Worm (Caenorhabditis elegans) whole organism, young adult: Measurements from ENCODE around the gene peb-1.

Experiments used
- B0261.1 ChIP-seq: sonication (generic microtip); optimal IDR thresholded peaks from 2 replicates; lab custom pipeline; 2016; ENCODE audit warnings: mild to moderate bottlenecking, missing genetic modification characterization, moderate library complexity, missing compliant biosample characterization
- F10E7.11 ChIP-seq: sonication (generic microtip); optimal IDR thresholded peaks from 2 replicates; lab custom pipeline; 2017; ENCODE audit warnings: mild to moderate bottlenecking, missing genetic modification characterization, moderate library complexity, missing compliant biosample characterization
- F23B12.7 ChIP-seq: sonication (generic microtip); optimal IDR thresholded peaks from 2 replicates; lab custom pipeline; 2017; ENCODE audit warnings: missing genetic modification characterization, mild to moderate bottlenecking, missing compliant biosample characterization, antibody characterized with exemption, moderate library complexity; ENCODE audit not compliant: insufficient read depth
- F57A8.1 ChIP-seq: fragments of 200-800 bp; sonication (Bioruptor generic); optimal IDR thresholded peaks from 2 replicates; lab custom pipeline; 2018; ENCODE audit warnings: mild to moderate bottlenecking, missing genetic modification characterization, moderate library complexity, missing compliant biosample characterization
- K11D2.4 ChIP-seq: fragments of 200-800 bp; sonication (Bioruptor generic); IDR thresholded peaks from 2 replicates; pipeline ENCODE4 v1.3.6; 2022; ENCODE audit warnings: missing genetic modification reagents, missing genetic modification characterization, missing compliant biosample characterization
- K12H6.12 ChIP-seq: fragments of 200-800 bp; sonication (Bioruptor generic); optimal IDR thresholded peaks from 2 replicates; lab custom pipeline; 2018; ENCODE audit warnings: mild to moderate bottlenecking, missing genetic modification characterization, missing compliant biosample characterization
- Y67H2A.10 ChIP-seq: fragments of 200-800 bp; sonication (Bioruptor generic); conservative IDR thresholded peaks from 2 replicates; pipeline ENCODE4 v1.3.6; 2022; ENCODE audit warnings: missing genetic modification reagents, missing genetic modification characterization, missing compliant biosample characterization
- Y79H2A.3 ChIP-seq: fragments of 200-800 bp; sonication (Bioruptor generic); conservative IDR thresholded peaks from 2 replicates; pipeline ENCODE4 v1.3.6; 2022; ENCODE audit warnings: missing genetic modification reagents, missing genetic modification characterization, missing compliant biosample characterization
- Y95B8A.8 ChIP-seq: fragments of 200-800 bp; sonication (Bioruptor generic); IDR thresholded peaks from 2 replicates; pipeline ENCODE4 v1.3.6; 2022; ENCODE audit warnings: missing genetic modification reagents, missing genetic modification characterization, missing compliant biosample characterization
- ZK185.1 ChIP-seq: sonication (generic microtip); optimal IDR thresholded peaks from 2 replicates; lab custom pipeline; 2016; ENCODE audit warnings: mild to moderate bottlenecking, missing genetic modification characterization, missing compliant biosample characterization; ENCODE audit not compliant: poor library complexity, severe bottlenecking
- akir-1 ChIP-seq: fragments of 200-800 bp; sonication (Bioruptor generic); optimal IDR thresholded peaks from 2 replicates; lab custom pipeline; 2018; ENCODE audit warnings: mild to moderate bottlenecking, missing genetic modification characterization, moderate library complexity, missing compliant biosample characterization
- aptf-3 ChIP-seq: fragments of 200-800 bp; sonication (Bioruptor generic); IDR thresholded peaks from 2 replicates; pipeline ENCODE4 v1.3.6; 2022; ENCODE audit warnings: missing genetic modification characterization, missing compliant biosample characterization
- bed-2 ChIP-seq: fragments of 200-800 bp; sonication (Bioruptor generic); IDR thresholded peaks from 2 replicates; pipeline ENCODE4 v1.3.6; 2022; ENCODE audit warnings: missing genetic modification reagents, missing genetic modification characterization, missing compliant biosample characterization
- ccch-3 ChIP-seq: fragments of 200-800 bp; sonication (Bioruptor generic); optimal IDR thresholded peaks from 2 replicates; lab custom pipeline; 2018; ENCODE audit warnings: mild to moderate bottlenecking, missing genetic modification characterization, missing compliant biosample characterization
- cebp-1 ChIP-seq, 2 experiments: fragments of 200-800 bp in 1 of 2; sonication (Bioruptor generic) in 1 of 2; sonication (generic microtip) in 1 of 2; IDR thresholded peaks in 1 of 2; optimal IDR thresholded peaks in 1 of 2; 2 replicates each; pipeline versions ENCODE4 v1.3.6 to Lab custom; 2017 to 2022; ENCODE audit warnings: missing compliant biosample characterization in 2 of 2, missing genetic modification characterization in 2 of 2, mild to moderate bottlenecking in 1 of 2, missing genetic modification reagents in 1 of 2, moderate library complexity in 1 of 2
- ceh-27 ChIP-seq: fragments of 200-800 bp; sonication (Bioruptor generic); optimal IDR thresholded peaks from 2 replicates; lab custom pipeline; 2018; ENCODE audit warnings: mild to moderate bottlenecking, missing genetic modification characterization, moderate library complexity, missing compliant biosample characterization
- ceh-40 ChIP-seq: fragments of 200-800 bp; sonication (Bioruptor generic); IDR thresholded peaks from 2 replicates; pipeline ENCODE4 v1.3.6; 2022; ENCODE audit warnings: missing genetic modification characterization, missing compliant biosample characterization
- ceh-91 ChIP-seq: fragments of 200-800 bp; sonication (Bioruptor generic); IDR thresholded peaks from 2 replicates; pipeline ENCODE4 v1.3.6; 2022; ENCODE audit warnings: missing genetic modification reagents, missing genetic modification characterization, missing compliant biosample characterization
- dox-1 ChIP-seq: fragments of 200-800 bp; sonication (Bioruptor generic); IDR thresholded peaks from 2 replicates; pipeline ENCODE4 v1.3.6; 2022; ENCODE audit warnings: missing genetic modification reagents, missing genetic modification characterization, missing compliant biosample characterization
- dpff-1 ChIP-seq: sonication (generic microtip); optimal IDR thresholded peaks from 2 replicates; lab custom pipeline; 2017; ENCODE audit warnings: mild to moderate bottlenecking, missing genetic modification characterization, missing compliant biosample characterization
- egl-44 ChIP-seq: fragments of 200-800 bp; sonication (Bioruptor generic); IDR thresholded peaks from 2 replicates; pipeline ENCODE4 v1.3.6; 2022; ENCODE audit warnings: missing genetic modification reagents, missing genetic modification characterization, missing compliant biosample characterization
- egrh-3 ChIP-seq: fragments of 200-800 bp; sonication (Bioruptor generic); IDR thresholded peaks from 2 replicates; pipeline ENCODE4 v1.3.6; 2022; ENCODE audit warnings: missing genetic modification reagents, missing genetic modification characterization, missing compliant biosample characterization
- fkh-3 ChIP-seq: sonication (generic microtip); optimal IDR thresholded peaks from 2 replicates; lab custom pipeline; 2016; ENCODE audit warnings: mild to moderate bottlenecking, missing genetic modification characterization, missing compliant biosample characterization
- hmg-1.2 ChIP-seq: fragments of 200-800 bp; sonication (Bioruptor generic); IDR thresholded peaks from 2 replicates; pipeline ENCODE4 v1.3.6; 2022; ENCODE audit warnings: missing genetic modification reagents, missing genetic modification characterization, missing compliant biosample characterization
- hrde-1 ChIP-seq: sonication (generic microtip); optimal IDR thresholded peaks from 2 replicates; lab custom pipeline; 2016; ENCODE audit warnings: missing genetic modification characterization, mild to moderate bottlenecking, missing compliant biosample characterization, moderate library complexity, missing genotype, missing genetic modification reagents, borderline replicate concordance
- let-607 ChIP-seq, 2 experiments: fragments of 200-800 bp in 1 of 2; sonication (Bioruptor generic) in 1 of 2; sonication (generic microtip) in 1 of 2; optimal IDR thresholded peaks; 2 replicates each; lab custom pipeline; 2016 to 2018; ENCODE audit warnings: mild to moderate bottlenecking in 2 of 2, missing compliant biosample characterization in 2 of 2, missing genetic modification characterization in 2 of 2, moderate library complexity in 2 of 2, missing genotype in 1 of 2
- lin-26 ChIP-seq: fragments of 200-800 bp; sonication (Bioruptor generic); IDR thresholded peaks from 2 replicates; pipeline ENCODE4 v1.3.6; 2022; ENCODE audit warnings: missing genetic modification reagents, missing genetic modification characterization, missing compliant biosample characterization
- lin-40 ChIP-seq: sonication (generic microtip); optimal IDR thresholded peaks from 2 replicates; lab custom pipeline; 2016; ENCODE audit warnings: missing genetic modification characterization, mild to moderate bottlenecking, missing compliant biosample characterization, missing genotype, missing genetic modification reagents
- lsl-1 ChIP-seq: fragments of 200-800 bp; sonication (Bioruptor generic); optimal IDR thresholded peaks from 2 replicates; lab custom pipeline; 2018; ENCODE audit warnings: mild to moderate bottlenecking, missing genetic modification characterization, moderate library complexity, missing compliant biosample characterization
- mel-28 ChIP-seq: sonication (generic microtip); optimal IDR thresholded peaks from 2 replicates; lab custom pipeline; 2016; ENCODE audit warnings: borderline replicate concordance, mild to moderate bottlenecking, missing genetic modification characterization, missing compliant biosample characterization
- mxl-1 ChIP-seq: sonication (generic microtip); optimal IDR thresholded peaks from 2 replicates; lab custom pipeline; 2016; ENCODE audit warnings: missing genetic modification characterization, missing compliant biosample characterization
- nfya-2 ChIP-seq: fragments of 200-800 bp; sonication (Bioruptor generic); IDR thresholded peaks from 2 replicates; pipeline ENCODE4 v1.3.6; 2022; ENCODE audit warnings: missing genetic modification reagents, missing genetic modification characterization, missing compliant biosample characterization
- nhr-120 ChIP-seq: fragments of 200-800 bp; sonication (Bioruptor generic); IDR thresholded peaks from 2 replicates; pipeline ENCODE4 v1.3.6; 2022; ENCODE audit warnings: missing genetic modification characterization, missing compliant biosample characterization
- pbrm-1 ChIP-seq: fragments of 200-800 bp; sonication (Bioruptor generic); IDR thresholded peaks from 2 replicates; pipeline ENCODE4 v1.3.6; 2022; ENCODE audit warnings: missing genetic modification reagents, missing genetic modification characterization, missing compliant biosample characterization
- repo-1 ChIP-seq: sonication (generic microtip); optimal IDR thresholded peaks from 2 replicates; lab custom pipeline; 2017; ENCODE audit warnings: mild to moderate bottlenecking, missing genetic modification characterization, missing compliant biosample characterization
- sea-2 ChIP-seq: fragments of 200-800 bp; sonication (Bioruptor generic); IDR thresholded peaks from 2 replicates; pipeline ENCODE4 v1.3.6; 2022; ENCODE audit warnings: missing genetic modification characterization, missing compliant biosample characterization
- snpc-1.1 ChIP-seq: sonication (generic microtip); optimal IDR thresholded peaks from 2 replicates; lab custom pipeline; 2017; ENCODE audit warnings: missing genetic modification characterization, mild to moderate bottlenecking, missing compliant biosample characterization, antibody characterized with exemption, moderate library complexity, missing genotype, missing genetic modification reagents; ENCODE audit not compliant: insufficient read depth
- snpc-4 ChIP-seq, 5 experiments: fragments of 150-350 bp in 1 of 5; sonication (generic microtip) in 4 of 5; optimal IDR thresholded peaks; 2 replicates each; lab custom pipeline; 2014 to 2018; ENCODE audit warnings: missing genetic modification characterization in 5 of 5, missing biosample characterization in 3 of 5, antibody characterized with exemption in 2 of 5, mild to moderate bottlenecking in 2 of 5, missing compliant biosample characterization in 2 of 5, missing genotype in 2 of 5, moderate library complexity in 2 of 5, missing genetic modification reagents in 1 of 5
- somi-1 ChIP-seq: fragments of 200-800 bp; sonication (Bioruptor generic); optimal IDR thresholded peaks from 2 replicates; lab custom pipeline; 2018; ENCODE audit warnings: mild to moderate bottlenecking, missing genetic modification characterization, missing compliant biosample characterization
- sptf-2 ChIP-seq: fragments of 200-800 bp; sonication (Bioruptor generic); optimal IDR thresholded peaks from 2 replicates; lab custom pipeline; 2018; ENCODE audit warnings: mild to moderate bottlenecking, missing genetic modification characterization, missing compliant biosample characterization
- tlf-1 ChIP-seq: fragments of 200-800 bp; sonication (Bioruptor generic); optimal IDR thresholded peaks from 2 replicates; lab custom pipeline; 2018; ENCODE audit warnings: mild to moderate bottlenecking, missing genetic modification characterization, missing compliant biosample characterization
- xnd-1 ChIP-seq: sonication (generic microtip); optimal IDR thresholded peaks from 2 replicates; lab custom pipeline; 2016; ENCODE audit warnings: missing genotype, missing genetic modification reagents, missing genetic modification characterization, missing compliant biosample characterization
- ztf-18 ChIP-seq: sonication (generic microtip); optimal IDR thresholded peaks from 2 replicates; lab custom pipeline; 2016; ENCODE audit warnings: missing genotype, mild to moderate bottlenecking, missing genetic modification characterization, missing compliant biosample characterization
- ztf-22 ChIP-seq: fragments of 200-800 bp; sonication (Bioruptor generic); optimal IDR thresholded peaks from 2 replicates; lab custom pipeline; 2018; ENCODE audit warnings: mild to moderate bottlenecking, missing genetic modification characterization, moderate library complexity, missing compliant biosample characterization
- ztf-3 ChIP-seq: fragments of 200-800 bp; sonication (Bioruptor generic); optimal IDR thresholded peaks from 2 replicates; lab custom pipeline; 2018; ENCODE audit warnings: mild to moderate bottlenecking, missing genetic modification characterization, missing compliant biosample characterization

The peb-1 gene

DNA sequence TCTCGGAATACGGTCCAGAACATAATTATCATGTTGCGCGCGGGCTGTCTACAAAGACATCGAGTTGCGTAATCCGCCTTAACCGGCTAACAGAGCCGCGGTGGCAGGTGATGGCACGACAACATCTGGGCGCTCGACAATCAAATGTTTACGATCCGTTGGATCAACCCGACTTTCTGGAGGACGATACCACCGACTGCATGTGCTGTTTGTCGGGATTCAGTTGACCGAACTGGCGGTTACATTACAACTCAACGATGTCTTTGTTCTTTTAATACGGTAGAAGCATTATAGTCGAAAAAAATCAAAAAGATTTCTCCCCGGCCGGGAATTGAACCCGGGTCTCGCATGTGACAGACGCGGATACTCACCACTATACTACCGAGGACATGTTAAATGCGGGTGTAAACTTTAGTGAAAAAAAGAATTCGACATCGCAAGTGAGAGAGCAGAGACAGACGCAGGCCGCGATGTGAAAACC, 16.1 kb downstream of the peb-1 start:
- peak; percentile 36 for TF ChIP-seq snpc-1.1 (tag; lab: Kevin White, UChicago)
- TF ChIP-seq egrh-3 (GFP tag; lab: Robert Waterston, UW): peak; percentile 42; the same call in 1 of the 2 replicates
- peak; percentile 87 for TF ChIP-seq lin-26
- TF ChIP-seq cebp-1 (GFP tag; IDR thresholded peaks at IDR 0.05; lab: Robert Waterston, UW): 0 out of 2 replicates have a peak, but pooled peaks have one; percentile 10
- TF ChIP-seq cebp-1 (tag; optimal IDR thresholded peaks at IDR 0.05; lab: Kevin White, UChicago): peak; percentile 68
- TF ChIP-seq ztf-3 (GFP tag; lab: Kevin White, UChicago): no peak
- TF ChIP-seq fkh-3 (tag; lab: Kevin White, UChicago): peak; percentile 34
- peak; percentile 69 for TF ChIP-seq Y95B8A.8 (GFP tag; lab: Robert Waterston, UW)
- TF ChIP-seq tlf-1 (GFP tag; lab: Kevin White, UChicago): peak; percentile 65
- TF ChIP-seq mel-28: no peak
- TF ChIP-seq hrde-1 (tag; lab: Kevin White, UChicago): peak; percentile 61
- TF ChIP-seq ceh-40 (GFP tag; lab: Robert Waterston, UW): no peak
- TF ChIP-seq hmg-1.2: peak; percentile 80
- peak; percentile 13 for TF ChIP-seq somi-1 (GFP tag; lab: Kevin White, UChicago)
- TF ChIP-seq ztf-18 (tag; lab: Kevin White, UChicago): peak; percentile 72
- peak; percentile 68 for TF ChIP-seq repo-1
- TF ChIP-seq mxl-1 (tag; lab: Kevin White, UChicago): peak; percentile 10
- peak; percentile 79 for TF ChIP-seq sptf-2 (GFP tag; lab: Kevin White, UChicago)
- peak; percentile 80 for TF ChIP-seq F23B12.7
- peak; percentile 91 for TF ChIP-seq B0261.1 (tag; lab: Kevin White, UChicago)
- TF ChIP-seq egl-44 (GFP tag; lab: Robert Waterston, UW): 0 out of 2 replicates have a peak, but pooled peaks have one; percentile 22
- no peak for TF ChIP-seq ccch-3
- peak; percentile 82 for TF ChIP-seq ZK185.1 (tag; lab: Kevin White, UChicago)
- peak; percentile 86 for TF ChIP-seq pbrm-1 (GFP tag; lab: Robert Waterston, UW)
- TF ChIP-seq K11D2.4 (GFP tag; lab: Robert Waterston, UW): peak; percentile 76
- peak; percentile 62 for TF ChIP-seq ztf-22 (GFP tag; lab: Kevin White, UChicago)
- TF ChIP-seq aptf-3 (GFP tag; lab: Robert Waterston, UW): peak; percentile 58; the same call in 1 of the 2 replicates
- peak; percentile 36; the same call in 1 of the 2 replicates for TF ChIP-seq ceh-91 (GFP tag; lab: Robert Waterston, UW)
- TF ChIP-seq K12H6.12 (tag; lab: Kevin White, UChicago): peak; percentile 77
- TF ChIP-seq dox-1 (GFP tag; lab: Robert Waterston, UW): peak; percentile 80
- TF ChIP-seq Y67H2A.10 (GFP tag; lab: Robert Waterston, UW): peak; percentile 26; the same call in 1 of the 2 replicates
- TF ChIP-seq lin-40 (tag; lab: Kevin White, UChicago): peak; percentile 75
- TF ChIP-seq xnd-1 (tag; lab: Kevin White, UChicago): no peak
- peak; percentile 29 to 37 for TF ChIP-seq let-607 (tag; optimal IDR thresholded peaks at IDR 0.05; lab: Kevin White, UChicago)
- peak; percentile 14 for TF ChIP-seq lsl-1 (GFP tag; lab: Kevin White, UChicago)
- no peak for TF ChIP-seq nfya-2 (GFP tag; lab: Robert Waterston, UW)
- TF ChIP-seq Y79H2A.3 (GFP tag; lab: Robert Waterston, UW): peak; percentile 46; the same call in 1 of the 2 replicates
- TF ChIP-seq dpff-1: no peak
- TF ChIP-seq sea-2 (GFP tag; lab: Robert Waterston, UW): no peak
- TF ChIP-seq F10E7.11 (tag; lab: Kevin White, UChicago): peak; percentile 46
- TF ChIP-seq bed-2 (GFP tag; lab: Robert Waterston, UW): no peak
- TF ChIP-seq akir-1 (GFP tag; lab: Kevin White, UChicago): peak; percentile 54
- TF ChIP-seq snpc-4 (GFP tag; optimal IDR thresholded peaks at IDR 0.05; lab: Kevin White, UChicago): peak; percentile 64
- TF ChIP-seq snpc-4 (tag; optimal IDR thresholded peaks at IDR 0.05; lab: Kevin White, UChicago): peak in 3 of 4 experiments; percentile 61 to 75 (median 67)
- TF ChIP-seq ceh-27 (GFP tag; lab: Kevin White, UChicago): peak; percentile 75
- 0 out of 2 replicates have a peak, but pooled peaks have one; percentile 53 for TF ChIP-seq nhr-120 (GFP tag; lab: Robert Waterston, UW)
- TF ChIP-seq F57A8.1 (GFP tag; lab: Kevin White, UChicago): peak; percentile 33
